Fruit fly (Drosophila melanogaster): ENCODE measurements around the gene CG8814.

dm6 chr2L:2855204-2855768 is 19.4 kb upstream of the CG8814 start:
- TF ChIP-seq OdsH (GFP tag; optimal IDR thresholded peaks at IDR 0.05), result no peak
- no peak for TF ChIP-seq Dif (GFP tag; optimal IDR thresholded peaks at IDR 0.05; ENCODE audit: partially characterized antibody)
- TF ChIP-seq sv (GFP tag; optimal IDR thresholded peaks at IDR 0.05), result no peak
- no peak for TF ChIP-seq br (GFP tag; optimal IDR thresholded peaks at IDR 0.05)
- no peak for TF ChIP-seq Rel (GFP tag; optimal IDR thresholded peaks at IDR 0.05)
- no peak for TF ChIP-seq Rel (tag; optimal IDR thresholded peaks at IDR 0.05)
- TF ChIP-seq jim (GFP tag; optimal IDR thresholded peaks at IDR 0.05), result no peak
- TF ChIP-seq tai (GFP tag; optimal IDR thresholded peaks at IDR 0.05), result no peak
- TF ChIP-seq Sp1 (GFP tag; optimal IDR thresholded peaks at IDR 0.05), result no peak
- TF ChIP-seq N (GFP tag; optimal IDR thresholded peaks at IDR 0.05), result peak; percentile 50
- no peak for TF ChIP-seq rgr (GFP tag; optimal IDR thresholded peaks at IDR 0.05)
